Fruit fly (Drosophila melanogaster) ovary, adult (tissue): Measurements from ENCODE around the gene CG8010.

Source experiments
- CG17801 ChIP-seq: fragments of 200-800 bp; optimal IDR thresholded peaks from 2 replicates; lab custom pipeline; 2019; ENCODE audit warnings: missing biosample characterization, mild to moderate bottlenecking, missing genetic modification characterization, moderate library complexity; ENCODE audit not compliant: partially characterized antibody

The CG8010 gene

DNA sequence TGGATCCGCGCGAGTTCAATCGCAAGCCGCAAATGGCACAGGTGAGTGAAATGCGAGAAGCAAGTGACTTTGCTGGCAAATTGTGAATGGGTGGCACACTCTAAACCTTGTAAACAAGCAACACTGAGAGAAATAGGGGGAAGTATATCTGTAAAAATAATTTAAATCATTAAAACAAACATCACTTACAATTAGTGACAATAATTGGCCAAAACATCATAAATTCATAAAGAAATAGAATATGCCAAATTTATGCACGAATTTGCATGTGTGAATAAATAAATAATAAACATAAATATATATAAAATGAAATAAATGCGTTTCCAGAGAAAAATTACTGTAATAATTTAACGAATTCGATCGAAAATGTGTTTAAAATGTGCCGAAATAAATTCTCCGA is 6.1 kb downstream of the CG8010 start:
- peak; percentile 49 for TF ChIP-seq CG17801

dm6 chrX:19261528-19262102 is 7.1 kb downstream of the CG8010 start, which contains the start of gene Vav:
Gene Vav, plus strand, starts transcription at chrX:19261820.
- peak; percentile 38 for TF ChIP-seq CG17801

dm6 chrX:19261071-19261470 is 7.6 kb downstream of the CG8010 start, which contains the start of gene rictor:
Gene rictor, minus strand, starts transcription at chrX:19261240.
- TF ChIP-seq CG17801, result no peak

- no peak for TF ChIP-seq CG17801
Observed at dm6 chrX:19260696-19260989, 8.1 kb downstream of the CG8010 start.

DNA sequence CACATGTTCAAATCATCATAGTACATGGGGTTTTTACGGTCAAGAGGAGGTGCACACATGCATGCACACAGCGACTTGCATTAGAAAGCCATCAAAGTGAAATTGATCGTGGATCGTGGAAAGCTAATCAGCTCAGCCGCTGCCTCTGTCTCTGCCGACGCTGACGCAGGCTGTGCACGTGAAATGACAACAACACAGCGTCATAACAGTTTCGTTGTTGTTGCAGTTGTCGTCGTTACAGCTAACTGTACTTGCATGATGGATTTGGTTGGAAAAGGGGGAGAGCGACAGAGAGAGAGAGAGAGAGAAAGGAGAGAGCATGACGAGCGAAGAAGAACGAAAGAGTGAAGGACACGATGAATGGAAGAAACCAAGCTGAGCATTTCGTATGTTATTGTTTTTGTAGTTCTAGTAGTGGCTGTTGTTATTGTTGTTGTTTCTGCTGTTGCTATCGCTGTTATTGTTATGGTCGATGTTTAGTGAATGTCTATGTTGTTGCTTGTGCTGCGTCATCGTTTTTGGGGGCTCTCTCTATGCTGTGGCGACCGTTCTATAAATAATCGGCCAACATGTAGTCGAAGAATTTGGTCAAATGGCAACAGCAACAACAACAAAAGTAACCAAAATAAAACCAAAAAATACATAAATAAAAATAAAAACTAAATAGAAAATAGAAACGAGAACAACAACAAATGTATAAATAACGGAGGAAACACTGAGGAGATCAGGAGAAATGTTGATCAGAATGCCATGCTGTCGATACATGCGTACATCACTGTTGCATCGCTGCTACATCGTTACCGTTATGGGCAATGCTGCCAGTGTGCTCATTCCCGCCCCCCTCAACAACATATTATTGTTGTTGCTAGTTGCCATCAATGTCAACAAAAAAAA is 8.6 kb downstream of the CG8010 start:
- TF ChIP-seq CG17801, result no peak

DNA sequence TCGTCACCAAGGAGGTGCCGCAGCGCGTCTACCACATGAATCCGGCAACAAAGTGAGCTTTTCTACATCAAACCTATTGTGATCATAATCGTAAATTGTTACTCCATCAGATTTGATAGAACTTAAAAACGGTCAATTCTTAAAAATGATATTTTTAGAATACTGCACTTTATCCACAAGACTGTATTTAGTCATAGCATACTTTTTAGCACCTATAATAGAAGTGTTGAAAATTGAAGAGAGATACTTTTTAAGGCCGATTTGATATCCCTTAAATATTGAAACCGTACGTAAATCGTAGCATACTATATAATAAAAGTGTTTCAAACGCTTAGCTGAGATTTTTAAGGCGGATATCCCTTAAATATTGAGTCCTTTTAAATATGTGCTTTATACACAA is 18.5 kb downstream of the CG8010 start:
- no peak for TF ChIP-seq CG17801

- no peak for TF ChIP-seq CG17801
Observed at dm6 chrX:19249339-19249738, 19.4 kb downstream of the CG8010 start.

dm6 chrX:19248426-19249217 is 20.1 kb downstream of the CG8010 start, which contains the start of gene Hs3st-B:
Gene Hs3st-B, plus strand, starts transcription at chrX:19248639.
- no peak for TF ChIP-seq CG17801

- TF ChIP-seq CG17801, result no peak
Observed at dm6 chrX:19247200-19248052, 21.3 kb downstream of the CG8010 start, which contains the start of gene CG7992. Gene CG7992, minus strand, starts transcription at chrX:19247250.

DNA sequence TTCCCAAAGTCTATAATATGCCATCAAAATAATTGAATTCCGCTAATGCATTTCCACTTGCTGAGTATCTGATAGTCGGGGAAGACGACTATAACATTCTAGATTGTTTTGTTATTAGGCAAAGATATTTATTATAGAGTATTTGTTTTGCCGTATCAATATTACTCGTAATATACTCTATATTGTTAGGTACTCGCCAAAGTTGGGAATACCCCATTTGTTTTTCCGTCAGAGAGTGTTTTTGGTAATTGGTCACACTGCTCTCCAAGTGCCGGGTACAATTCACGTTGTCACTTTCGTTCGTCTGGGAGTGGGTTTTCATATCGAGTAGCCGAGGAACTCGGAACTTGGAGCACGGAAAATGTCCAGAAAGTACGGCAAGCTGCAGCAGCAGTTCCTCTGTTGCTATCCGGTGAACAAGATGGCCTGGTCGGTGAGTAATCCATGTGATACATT is 25.3 kb downstream of the CG8010 start, which contains the start of gene CG7889:
Gene CG7889 (plus strand): TSS at position 253 of the 456 bp plus-strand sequence.
- TF ChIP-seq CG17801, result no peak

DNA sequence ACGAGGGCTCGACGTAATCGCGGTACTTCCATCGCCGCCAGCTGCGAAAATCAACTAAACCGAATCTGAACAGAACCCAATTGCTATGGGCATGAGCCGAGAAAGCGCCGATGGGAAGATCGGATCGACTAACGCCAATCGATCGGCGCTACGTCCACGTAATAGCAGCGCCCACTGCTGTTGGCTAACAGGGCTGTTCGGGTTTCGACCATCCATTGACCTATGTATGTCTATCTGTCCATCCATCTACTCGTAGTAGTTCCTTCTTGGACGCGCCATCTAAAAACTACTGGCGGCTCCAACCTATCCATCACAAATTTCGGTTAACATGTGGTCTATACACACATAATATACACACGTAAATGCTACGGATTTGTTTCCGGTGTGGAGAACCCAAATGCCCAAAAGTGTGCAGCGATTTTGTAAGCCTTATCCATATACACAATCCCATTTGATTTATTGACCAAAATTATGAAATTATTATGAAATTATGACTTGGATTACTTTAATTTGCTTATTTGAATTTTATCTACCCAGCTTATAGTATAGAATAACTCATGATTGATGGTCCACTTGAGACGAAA is 26.8 kb downstream of the CG8010 start, which contains the start of gene CG14196:
Gene CG14196 (minus strand): TSS at position 51 of the 584 bp plus-strand sequence.
- no peak for TF ChIP-seq CG17801

dm6 chrX:19240230-19240839 is 28.4 kb downstream of the CG8010 start:
- no peak for TF ChIP-seq CG17801

DNA sequence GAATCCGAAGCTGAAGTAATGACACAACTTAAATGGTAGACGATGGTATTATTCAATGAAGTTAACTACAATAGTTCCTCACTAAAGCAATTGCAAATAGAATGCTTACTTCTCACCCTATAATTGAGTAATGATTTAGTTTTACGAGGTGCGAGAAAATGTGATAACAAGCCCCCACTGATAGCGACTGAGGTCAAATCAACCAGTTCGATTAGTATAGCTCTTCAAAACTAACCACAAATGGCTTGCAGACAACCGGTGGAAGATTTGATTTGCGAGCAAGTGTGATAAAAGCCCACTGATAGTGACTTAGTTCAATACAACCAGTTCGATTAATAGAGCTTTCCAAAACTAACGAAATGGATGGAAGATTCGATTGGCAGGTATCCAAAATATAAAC is 29.3 kb downstream of the CG8010 start:
- no peak for TF ChIP-seq CG17801

DNA sequence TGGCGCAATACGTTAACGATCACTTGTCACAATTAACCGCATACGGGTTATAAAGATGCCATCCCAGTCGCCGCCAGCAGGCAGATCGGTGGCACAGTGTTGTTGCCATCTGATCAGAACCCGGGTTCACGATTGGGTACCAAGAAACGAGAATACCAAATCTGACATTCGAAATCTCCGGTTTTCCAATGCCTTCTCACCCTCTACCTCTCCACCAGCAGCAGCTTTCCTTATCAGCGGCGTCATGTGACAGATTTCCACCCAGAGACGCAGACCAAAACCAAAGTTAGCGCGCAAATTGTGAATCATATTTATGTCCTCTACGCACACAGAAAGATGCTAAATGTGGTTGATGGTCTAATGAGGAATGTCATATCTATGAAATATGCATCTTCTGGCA is 30.1 kb downstream of the CG8010 start:
- TF ChIP-seq CG17801, result no peak

- no peak for TF ChIP-seq CG17801
Observed at dm6 chrX:19229855-19230433, 38.8 kb downstream of the CG8010 start.
